Worm (Caenorhabditis elegans) whole organism, young adult: ENCODE results near the gene F42A10.5.

Experiments used
- F22D6.2 ChIP-seq: sonication (generic microtip); optimal IDR thresholded peaks from 2 replicates; lab custom pipeline; 2016; ENCODE audit warnings: mild to moderate bottlenecking, missing genetic modification characterization, missing compliant biosample characterization
- T07F8.4 ChIP-seq: sonication (generic microtip); optimal IDR thresholded peaks from 2 replicates; lab custom pipeline; 2016; ENCODE audit warnings: mild to moderate bottlenecking, missing genetic modification characterization, moderate library complexity, missing compliant biosample characterization
- cebp-1 ChIP-seq, 2 experiments: fragments of 200-800 bp in 1 of 2; sonication (Bioruptor generic) in 1 of 2; sonication (generic microtip) in 1 of 2; IDR thresholded peaks in 1 of 2; optimal IDR thresholded peaks in 1 of 2; 2 replicates each; pipeline versions ENCODE4 v1.3.6 to Lab custom; 2017 to 2022; ENCODE audit warnings: missing compliant biosample characterization in 2 of 2, missing genetic modification characterization in 2 of 2, mild to moderate bottlenecking in 1 of 2, missing genetic modification reagents in 1 of 2, moderate library complexity in 1 of 2
- ceh-79 ChIP-seq: sonication (generic microtip); optimal IDR thresholded peaks from 2 replicates; lab custom pipeline; 2017; ENCODE audit warnings: mild to moderate bottlenecking, missing genetic modification characterization, missing compliant biosample characterization
- efl-1 ChIP-seq: fragments of 150-350 bp; optimal IDR thresholded peaks from 2 replicates; lab custom pipeline; 2014; ENCODE audit warnings: missing biosample characterization, missing genetic modification reagents, missing genetic modification characterization
- fkh-3 ChIP-seq: sonication (generic microtip); optimal IDR thresholded peaks from 2 replicates; lab custom pipeline; 2016; ENCODE audit warnings: mild to moderate bottlenecking, missing genetic modification characterization, missing compliant biosample characterization
- nfya-1 ChIP-seq: sonication (generic microtip); optimal IDR thresholded peaks from 2 replicates; lab custom pipeline; 2017; ENCODE audit warnings: antibody characterized with exemption, missing compliant biosample characterization, missing genetic modification characterization, borderline replicate concordance; ENCODE audit not compliant: insufficient read depth
- somi-1 ChIP-seq: fragments of 200-800 bp; sonication (Bioruptor generic); optimal IDR thresholded peaks from 2 replicates; lab custom pipeline; 2018; ENCODE audit warnings: mild to moderate bottlenecking, missing genetic modification characterization, missing compliant biosample characterization
- tlf-1 ChIP-seq: fragments of 200-800 bp; sonication (Bioruptor generic); optimal IDR thresholded peaks from 2 replicates; lab custom pipeline; 2018; ENCODE audit warnings: mild to moderate bottlenecking, missing genetic modification characterization, missing compliant biosample characterization
- unc-62 ChIP-seq: fragments of 150-350 bp; optimal IDR thresholded peaks from 2 replicates; lab custom pipeline; 2014; ENCODE audit warnings: missing biosample characterization, missing genetic modification reagents, missing genetic modification characterization
- ztf-18 ChIP-seq: sonication (generic microtip); optimal IDR thresholded peaks from 2 replicates; lab custom pipeline; 2016; ENCODE audit warnings: missing genotype, mild to moderate bottlenecking, missing genetic modification characterization, missing compliant biosample characterization
- ztf-22 ChIP-seq: fragments of 200-800 bp; sonication (Bioruptor generic); optimal IDR thresholded peaks from 2 replicates; lab custom pipeline; 2018; ENCODE audit warnings: mild to moderate bottlenecking, missing genetic modification characterization, moderate library complexity, missing compliant biosample characterization

- TF ChIP-seq efl-1 (GFP tag; lab: Kevin White, UChicago) (no peak), F22D6.2 (tag; lab: Kevin White, UChicago) (no peak), ztf-18 (tag; lab: Kevin White, UChicago) (peak; percentile 20), nfya-1 (tag; lab: Kevin White, UChicago) (no peak), unc-62 (GFP tag; lab: Kevin White, UChicago) (no peak), somi-1 (GFP tag; lab: Kevin White, UChicago) (no peak), fkh-3 (tag; lab: Kevin White, UChicago) (no peak), ceh-79 (tag; lab: Kevin White, UChicago) (no peak), tlf-1 (peak; percentile 47), ztf-22 (GFP tag; lab: Kevin White, UChicago) (no peak), T07F8.4 (tag; lab: Kevin White, UChicago) (peak; percentile 9), cebp-1 (GFP tag; IDR thresholded peaks at IDR 0.05; lab: Robert Waterston, UW) (no peak), cebp-1 (tag; optimal IDR thresholded peaks at IDR 0.05; lab: Kevin White, UChicago) (peak; percentile 59)
Measured at ce11 chrIII:6164253-6164971, 8.9 kb downstream of the F42A10.5 start, which contains the start of gene F42A10.9.
